Worm (Caenorhabditis elegans): ENCODE data around the gene Y17G9B.4.

Gene Y17G9B.4

ce11 chrIV:4755929-4756655 lies 4.2 kb downstream of the Y17G9B.4 start, which contains the start of the genes fbxb-77 and Y17G9B.11:
Gene fbxb-77 (minus strand): TSS chrIV:4756157.
Gene Y17G9B.11 (plus strand): TSS chrIV:4756605.
- TF ChIP-seq pag-3 (tag; optimal IDR thresholded peaks at IDR 0.05; ENCODE audit: borderline replicate concordance, insufficient read depth), result no peak
- TF ChIP-seq vab-15 (tag; optimal IDR thresholded peaks at IDR 0.05), result no peak
- TF ChIP-seq C34B4.2 (tag; optimal IDR thresholded peaks at IDR 0.05), result no peak
- TF ChIP-seq snpc-4 (tag; optimal IDR thresholded peaks at IDR 0.05), result no peak
- no peak for TF ChIP-seq isw-1 (GFP tag; IDR thresholded peaks at IDR 0.05)
- TF ChIP-seq nhr-84 (tag; optimal IDR thresholded peaks at IDR 0.05), result no peak
- no peak for TF ChIP-seq ces-1 (GFP tag; optimal IDR thresholded peaks at IDR 0.05)
- no peak for TF ChIP-seq C16A3.4 (tag; optimal IDR thresholded peaks at IDR 0.05)
- no peak for TF ChIP-seq ztf-11 (tag; optimal IDR thresholded peaks at IDR 0.05)
- TF ChIP-seq mab-9 (GFP tag; IDR thresholded peaks at IDR 0.05), result no peak
- TF ChIP-seq mdl-1 (tag; optimal IDR thresholded peaks at IDR 0.05), result no peak
- no peak for TF ChIP-seq pqm-1 (tag; optimal IDR thresholded peaks at IDR 0.05)
- TF ChIP-seq nhr-77 (tag; optimal IDR thresholded peaks at IDR 0.05), result no peak
- TF ChIP-seq efl-3 (GFP tag; optimal IDR thresholded peaks at IDR 0.05), result no peak
- no peak for TF ChIP-seq hlh-17 (GFP tag; optimal IDR thresholded peaks at IDR 0.05; ENCODE audit: borderline replicate concordance)
- no peak for TF ChIP-seq nhr-237 (tag; optimal IDR thresholded peaks at IDR 0.05)
- TF ChIP-seq unc-86 (tag; optimal IDR thresholded peaks at IDR 0.05), result no peak
- no peak for TF ChIP-seq ceh-8 (GFP tag; optimal IDR thresholded peaks at IDR 0.05)
- no peak for TF ChIP-seq ceh-82 (tag; optimal IDR thresholded peaks at IDR 0.05)

ce11 chrIV:4758659-4759058 lies 6.7 kb downstream of the Y17G9B.4 start, which contains the start of gene Y17G9B.8:
Gene Y17G9B.8 (minus strand): TSS chrIV:4758840.
- TF ChIP-seq lsy-2 (tag; optimal IDR thresholded peaks at IDR 0.05), result peak; percentile 10 to 33
- no peak for TF ChIP-seq pag-3 (tag; optimal IDR thresholded peaks at IDR 0.05; ENCODE audit: borderline replicate concordance, insufficient read depth)

ce11 chrIV:4760378-4761084 lies 8.6 kb downstream of the Y17G9B.4 start, which contains the start of the genes memi-1 and cyp-31A3:
Gene memi-1 (minus strand): TSS chrIV:4760428.
Gene cyp-31A3 (plus strand): TSS chrIV:4761049.
- no peak for TF ChIP-seq sox-4 (tag; optimal IDR thresholded peaks at IDR 0.05)
- no peak for TF ChIP-seq efl-1 (optimal IDR thresholded peaks at IDR 0.05)
- peak in 1 of 2 experiments; percentile 23 for TF ChIP-seq efl-1 (GFP tag; optimal IDR thresholded peaks at IDR 0.05 in 1 of 2)
- TF ChIP-seq nhr-90 (tag; optimal IDR thresholded peaks at IDR 0.05; ENCODE audit: poor library complexity), result no peak

ce11 chrIV:4762990-4763545 lies 11.1 kb downstream of the Y17G9B.4 start:
- TF ChIP-seq efl-1 (optimal IDR thresholded peaks at IDR 0.05) (peak; percentile 11 to 13), efl-1 (GFP tag; optimal IDR thresholded peaks at IDR 0.05 in 1 of 2) (peak in 1 of 2 experiments; percentile 49), lsy-2 (tag; optimal IDR thresholded peaks at IDR 0.05) (peak; percentile 29 to 53), lin-35 (GFP tag; optimal IDR thresholded peaks at IDR 0.05) (peak in 1 of 2 experiments; percentile 22)

ce11 chrIV:4763844-4764243 lies 11.9 kb downstream of the Y17G9B.4 start, which contains the start of gene Y17G9B.2:
Gene Y17G9B.2 (plus strand): TSS chrIV:4764144.
- TF ChIP-seq sox-4 (tag; optimal IDR thresholded peaks at IDR 0.05), result no peak
- no peak for TF ChIP-seq tlp-1 (tag; optimal IDR thresholded peaks at IDR 0.05)
- no peak for TF ChIP-seq mab-9 (GFP tag; IDR thresholded peaks at IDR 0.05)
- TF ChIP-seq elt-3 (tag; optimal IDR thresholded peaks at IDR 0.05), result no peak
- no peak for TF ChIP-seq ets-5 (GFP tag; IDR thresholded peaks at IDR 0.05)
- no peak for TF ChIP-seq alr-1 (tag; optimal IDR thresholded peaks at IDR 0.05; ENCODE audit: borderline replicate concordance)
- TF ChIP-seq sup-37 (GFP tag; optimal IDR thresholded peaks at IDR 0.05), result no peak
- no peak for TF ChIP-seq egl-27 (tag; optimal IDR thresholded peaks at IDR 0.05)
- no peak for TF ChIP-seq nhr-19 (GFP tag; conservative IDR thresholded peaks at IDR 0.05)
- no peak for TF ChIP-seq aha-1 (tag; optimal IDR thresholded peaks at IDR 0.05)
- no peak for TF ChIP-seq mep-1 (tag; optimal IDR thresholded peaks at IDR 0.05)
- no peak for TF ChIP-seq efl-3 (GFP tag; optimal IDR thresholded peaks at IDR 0.05)
- no peak for TF ChIP-seq pax-3 (tag; optimal IDR thresholded peaks at IDR 0.05)
- TF ChIP-seq ceh-8 (GFP tag; optimal IDR thresholded peaks at IDR 0.05), result no peak
- TF ChIP-seq fkh-8 (tag; optimal IDR thresholded peaks at IDR 0.05), result no peak
- no peak for TF ChIP-seq nhr-76 (tag; optimal IDR thresholded peaks at IDR 0.05)
